Worm (Caenorhabditis elegans) whole organism, L2 larva: Measurements from ENCODE around the gene mccc-1.

Source experiments
- C34F6.9 ChIP-seq: fragments of 150-350 bp; optimal IDR thresholded peaks from 2 replicates; lab custom pipeline; 2014; ENCODE audit warnings: missing biosample characterization, missing genetic modification characterization
- F13H6.1 ChIP-seq: sonication (generic microtip); optimal IDR thresholded peaks from 2 replicates; lab custom pipeline; 2016; ENCODE audit warnings: missing genetic modification characterization, missing compliant biosample characterization
- Y55F3AM.14 ChIP-seq: fragments of 200-800 bp; sonication (Bioruptor generic); optimal IDR thresholded peaks from 2 replicates; lab custom pipeline; 2018; ENCODE audit warnings: mild to moderate bottlenecking, missing genetic modification characterization, missing compliant biosample characterization
- ZK546.5 ChIP-seq: sonication (generic microtip); optimal IDR thresholded peaks from 2 replicates; lab custom pipeline; 2017; ENCODE audit warnings: missing biosample characterization, missing genetic modification characterization
- aly-2 ChIP-seq: fragments of 150-350 bp; optimal IDR thresholded peaks from 2 replicates; lab custom pipeline; 2014; ENCODE audit warnings: missing biosample characterization, missing genetic modification characterization
- ama-1 ChIP-seq: fragments of 150-350 bp; optimal IDR thresholded peaks from 2 replicates; lab custom pipeline; 2018; ENCODE audit warnings: inconsistent platforms
- ceh-16 ChIP-seq: fragments of 150-350 bp; optimal IDR thresholded peaks from 2 replicates; lab custom pipeline; 2014; ENCODE audit warnings: missing biosample characterization, missing genetic modification characterization
- ceh-82 ChIP-seq: fragments of 150-350 bp; optimal IDR thresholded peaks from 2 replicates; lab custom pipeline; 2014; ENCODE audit warnings: missing biosample characterization, missing genetic modification characterization
- crh-2 ChIP-seq: sonication (generic microtip); optimal IDR thresholded peaks from 2 replicates; lab custom pipeline; 2017; ENCODE audit warnings: missing biosample characterization, missing genetic modification characterization
- dmd-4 ChIP-seq: sonication (generic microtip); optimal IDR thresholded peaks from 2 replicates; lab custom pipeline; 2017; ENCODE audit warnings: missing biosample characterization, missing genetic modification characterization
- egl-27 ChIP-seq: sonication (generic microtip); optimal IDR thresholded peaks from 3 replicates; lab custom pipeline; 2017; ENCODE audit warnings: missing biosample characterization, missing genetic modification reagents, missing genetic modification characterization
- elt-1 ChIP-seq: fragments of 150-350 bp; optimal IDR thresholded peaks from 2 replicates; lab custom pipeline; 2014; ENCODE audit warnings: missing biosample characterization, missing genetic modification characterization
- elt-3 ChIP-seq: sonication (generic microtip); optimal IDR thresholded peaks from 2 replicates; lab custom pipeline; 2017; ENCODE audit warnings: missing biosample characterization, missing genetic modification characterization
- gmeb-1 ChIP-seq: fragments of 150-350 bp; optimal IDR thresholded peaks from 2 replicates; lab custom pipeline; 2014; ENCODE audit warnings: missing biosample characterization, missing genetic modification characterization
- lin-11 ChIP-seq: fragments of 150-350 bp; sonication (generic microtip); optimal IDR thresholded peaks from 2 replicates; lab custom pipeline; 2014; ENCODE audit warnings: missing biosample characterization, missing genetic modification characterization, inconsistent platforms, mixed read lengths
- lin-39 ChIP-seq: fragments of 150-350 bp; optimal IDR thresholded peaks from 2 replicates; lab custom pipeline; 2014; ENCODE audit warnings: missing biosample characterization, missing genetic modification reagents, missing genetic modification characterization
- mbf-1 ChIP-seq: sonication (generic microtip); optimal IDR thresholded peaks from 2 replicates; lab custom pipeline; 2017; ENCODE audit warnings: missing biosample characterization, missing genetic modification characterization
- nhr-10 ChIP-seq: sonication (generic microtip); optimal IDR thresholded peaks from 2 replicates; lab custom pipeline; 2017; ENCODE audit warnings: missing biosample characterization, missing genetic modification characterization
- nhr-129 ChIP-seq: fragments of 150-350 bp; optimal IDR thresholded peaks from 2 replicates; lab custom pipeline; 2014; ENCODE audit warnings: missing biosample characterization, missing genetic modification characterization
- nhr-21 ChIP-seq: fragments of 150-350 bp; optimal IDR thresholded peaks from 2 replicates; lab custom pipeline; 2014; ENCODE audit warnings: missing biosample characterization, missing genetic modification characterization
- nhr-237 ChIP-seq: fragments of 150-350 bp; optimal IDR thresholded peaks from 2 replicates; lab custom pipeline; 2014; ENCODE audit warnings: missing biosample characterization, missing genetic modification characterization
- nhr-25 ChIP-seq: fragments of 150-350 bp; sonication (generic microtip); optimal IDR thresholded peaks from 3 replicates; lab custom pipeline; 2014; ENCODE audit warnings: missing biosample characterization, missing genetic modification characterization
- nhr-6 ChIP-seq: fragments of 150-350 bp; optimal IDR thresholded peaks from 2 replicates; lab custom pipeline; 2014; ENCODE audit warnings: missing biosample characterization, missing genetic modification characterization
- nhr-77 ChIP-seq: fragments of 150-350 bp; optimal IDR thresholded peaks from 2 replicates; lab custom pipeline; 2014; ENCODE audit warnings: missing biosample characterization, missing genetic modification characterization
- sem-4 ChIP-seq: fragments of 150-350 bp; optimal IDR thresholded peaks from 2 replicates; lab custom pipeline; 2014; ENCODE audit warnings: missing biosample characterization, missing genetic modification reagents, missing genetic modification characterization
- skn-1 ChIP-seq: sonication (generic microtip); optimal IDR thresholded peaks from 2 replicates; lab custom pipeline; 2017; ENCODE audit warnings: missing biosample characterization, missing genetic modification characterization
- sma-3 ChIP-seq: sonication (generic microtip); optimal IDR thresholded peaks from 2 replicates; lab custom pipeline; 2016; ENCODE audit warnings: missing genetic modification reagents, missing genetic modification characterization, missing compliant biosample characterization
- sma-9 ChIP-seq, 2 experiments: fragments of 150-350 bp in 1 of 2; sonication (generic microtip) in 1 of 2; optimal IDR thresholded peaks; 2 replicates each; lab custom pipeline; 2014 to 2016; ENCODE audit warnings: missing genetic modification characterization in 2 of 2, mild to moderate bottlenecking in 1 of 2, missing biosample characterization in 1 of 2, missing compliant biosample characterization in 1 of 2, missing genetic modification reagents in 1 of 2, moderate library complexity in 1 of 2
- snpc-4 ChIP-seq: fragments of 150-350 bp; optimal IDR thresholded peaks from 2 replicates; lab custom pipeline; 2014; ENCODE audit warnings: missing biosample characterization, missing genetic modification characterization
- unc-55 ChIP-seq: fragments of 150-350 bp; sonication (generic microtip); optimal IDR thresholded peaks from 3 replicates; lab custom pipeline; 2014; ENCODE audit warnings: missing biosample characterization, missing genetic modification reagents, missing genetic modification characterization
- zag-1 ChIP-seq: fragments of 150-350 bp; optimal IDR thresholded peaks from 2 replicates; lab custom pipeline; 2014; ENCODE audit warnings: missing biosample characterization, missing genetic modification characterization
- ztf-1 ChIP-seq: fragments of 200-800 bp; sonication (Bioruptor generic); conservative IDR thresholded peaks from 2 replicates; pipeline ENCODE4 v1.3.6; 2022; ENCODE audit warnings: missing genetic modification characterization, missing compliant biosample characterization
- ztf-11 ChIP-seq: sonication (generic microtip); optimal IDR thresholded peaks from 2 replicates; lab custom pipeline; 2017; ENCODE audit warnings: missing biosample characterization, missing genetic modification characterization
- ztf-4 ChIP-seq: fragments of 150-350 bp; optimal IDR thresholded peaks from 2 replicates; lab custom pipeline; 2014; ENCODE audit warnings: missing biosample characterization, missing genetic modification characterization

Gene mccc-1

DNA sequence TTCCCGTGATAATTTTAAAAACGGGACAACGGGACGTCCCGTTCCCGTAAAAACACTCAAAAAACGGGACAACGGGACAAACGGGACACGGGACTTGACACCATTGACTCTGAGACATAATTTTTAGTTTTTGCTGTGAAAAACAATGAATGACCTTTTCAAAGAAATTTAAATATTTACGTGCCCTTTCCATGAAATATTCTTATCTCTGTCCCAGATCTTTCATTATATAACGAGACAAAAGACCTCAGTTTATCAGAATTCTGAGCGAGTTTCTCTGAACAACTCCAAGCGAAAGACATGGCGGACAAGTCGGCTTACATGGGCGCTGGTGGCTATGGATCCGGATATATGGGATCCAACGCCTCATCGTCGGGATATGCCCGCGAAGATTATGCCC is 40.6 kb upstream of the mccc-1 start, which contains the start of gene nspd-2:
nspd-2 (plus strand) TSS at position 301 of the 400 bp plus-strand sequence.
- TF ChIP-seq lin-11 (tag; lab: Kevin White, UChicago): no peak
- TF ChIP-seq lin-39: no peak
- no peak for TF ChIP-seq elt-3 (tag; lab: Kevin White, UChicago)
- TF ChIP-seq, all 48 proteins: peak for 0

ce11 chrIV:9846574-9846973 is 37.8 kb upstream of the mccc-1 start, which contains the start of gene K07F5.6:
Gene K07F5.6, minus strand, starts transcription at chrIV:9846674.
- TF ChIP-seq C34F6.9 (tag; lab: Kevin White, UChicago) (no peak), nhr-6 (no peak), sma-9 (GFP tag; optimal IDR thresholded peaks at IDR 0.05; lab: Kevin White, UChicago) (no peak), sma-9 (tag; optimal IDR thresholded peaks at IDR 0.05; lab: Kevin White, UChicago) (no peak), skn-1 (tag; lab: Kevin White, UChicago) (no peak), dmd-4 (tag; lab: Kevin White, UChicago) (no peak), ceh-16 (tag; lab: Kevin White, UChicago) (no peak), ztf-4 (tag; lab: Kevin White, UChicago) (no peak), nhr-237 (tag; lab: Kevin White, UChicago) (no peak), nhr-21 (tag; lab: Kevin White, UChicago) (no peak), sem-4 (tag; lab: Kevin White, UChicago) (no peak), nhr-10 (tag; lab: Kevin White, UChicago) (no peak), lin-39 (no peak), egl-27 (tag; lab: Kevin White, UChicago) (no peak), unc-55 (no peak), elt-1 (tag; lab: Kevin White, UChicago) (no peak), nhr-25 (tag; lab: Kevin White, UChicago) (no peak), nhr-77 (tag; lab: Kevin White, UChicago) (no peak), ceh-82 (tag; lab: Kevin White, UChicago) (no peak)
- TF ChIP-seq, all 48 proteins: peak for 0

DNA sequence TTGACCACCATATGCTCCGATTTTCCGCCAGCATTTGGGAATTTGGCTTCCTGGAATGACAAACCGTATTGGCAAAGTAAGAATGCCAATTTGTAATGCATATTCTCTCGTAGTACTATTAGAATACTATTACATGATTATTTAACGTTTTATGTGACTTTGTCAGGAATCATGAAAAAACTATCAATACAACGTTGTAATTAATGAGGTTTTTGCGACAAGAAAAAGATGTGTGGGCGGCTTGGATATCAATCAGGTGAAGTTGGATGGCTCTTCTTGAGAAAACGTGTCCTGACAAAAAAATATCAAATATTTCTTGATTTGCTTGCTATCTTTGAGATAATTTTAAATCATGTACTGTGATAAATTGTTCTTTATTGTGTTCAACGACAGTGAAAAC is 36.3 kb upstream of the mccc-1 start, which contains the start of gene K07F5.7:
K07F5.7 (minus strand) TSS at position 101 of the 400 bp plus-strand sequence.
- TF ChIP-seq F13H6.1 (tag; lab: Kevin White, UChicago): no peak
- no peak for TF ChIP-seq snpc-4 (tag; lab: Kevin White, UChicago)
- no peak for TF ChIP-seq aly-2
- no peak for TF ChIP-seq nhr-21 (tag; lab: Kevin White, UChicago)
- TF ChIP-seq nhr-129: no peak
- TF ChIP-seq zag-1 (tag; lab: Kevin White, UChicago): no peak
- TF ChIP-seq Y55F3AM.14 (GFP tag; lab: Kevin White, UChicago): no peak
- TF ChIP-seq sem-4 (tag; lab: Kevin White, UChicago): no peak
- TF ChIP-seq elt-1 (tag; lab: Kevin White, UChicago): no peak
- TF ChIP-seq ceh-16 (tag; lab: Kevin White, UChicago): no peak
- TF ChIP-seq ama-1 (lab: Kevin White, UChicago): no peak
- TF ChIP-seq unc-55: no peak

ce11 chrIV:9849624-9850023 is 34.7 kb upstream of the mccc-1 start, which contains the start of gene K07F5.8:
Gene K07F5.8, minus strand, starts transcription at chrIV:9849724.
- TF ChIP-seq nhr-25 (tag; lab: Kevin White, UChicago) (no peak), nhr-129 (no peak), sma-9 (GFP tag; optimal IDR thresholded peaks at IDR 0.05; lab: Kevin White, UChicago) (no peak), sma-9 (tag; optimal IDR thresholded peaks at IDR 0.05; lab: Kevin White, UChicago) (no peak), F13H6.1 (tag; lab: Kevin White, UChicago) (no peak)

DNA sequence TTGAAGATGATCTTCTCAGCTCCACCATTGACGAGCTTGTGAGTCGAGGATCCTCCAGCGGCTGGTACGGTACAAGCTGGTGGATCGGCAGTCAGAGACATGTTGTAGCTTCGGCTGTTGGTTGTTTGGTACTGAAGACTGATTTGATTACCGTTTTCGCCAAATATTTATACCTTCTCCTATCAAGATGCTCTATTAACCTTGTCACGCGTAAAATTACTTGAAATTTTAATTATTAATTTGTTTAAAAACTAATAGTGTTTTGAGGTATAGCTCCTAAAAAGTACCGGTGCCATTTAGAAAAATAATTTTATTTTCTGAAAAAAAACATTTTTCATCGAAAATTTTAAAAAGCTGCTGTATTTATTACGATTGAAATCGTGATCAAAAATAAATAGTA is 33.4 kb upstream of the mccc-1 start, which contains the start of gene ssp-10:
ssp-10 (minus strand) TSS at position 101 of the 400 bp plus-strand sequence.
- TF ChIP-seq sma-3 (GFP tag; lab: Kevin White, UChicago): no peak
- TF ChIP-seq ztf-4 (tag; lab: Kevin White, UChicago): no peak
- no peak for TF ChIP-seq aly-2
- no peak for TF ChIP-seq nhr-10 (tag; lab: Kevin White, UChicago)
- TF ChIP-seq gmeb-1 (tag; lab: Kevin White, UChicago): no peak
- TF ChIP-seq sem-4 (tag; lab: Kevin White, UChicago): no peak
- no peak for TF ChIP-seq nhr-77 (tag; lab: Kevin White, UChicago)
- no peak for TF ChIP-seq sma-9 (GFP tag; optimal IDR thresholded peaks at IDR 0.05; lab: Kevin White, UChicago)
- TF ChIP-seq sma-9 (tag; optimal IDR thresholded peaks at IDR 0.05; lab: Kevin White, UChicago): no peak
- no peak for TF ChIP-seq nhr-25 (tag; lab: Kevin White, UChicago)
- TF ChIP-seq crh-2: no peak
- TF ChIP-seq ama-1 (lab: Kevin White, UChicago): no peak
- TF ChIP-seq mbf-1 (tag; lab: Kevin White, UChicago): no peak
- no peak for TF ChIP-seq ztf-1 (GFP tag; lab: Robert Waterston, UW)
- no peak for TF ChIP-seq dmd-4 (tag; lab: Kevin White, UChicago)
- no peak for TF ChIP-seq ZK546.5
- TF ChIP-seq ceh-82 (tag; lab: Kevin White, UChicago): no peak
- TF ChIP-seq ztf-11 (tag; lab: Kevin White, UChicago): no peak
- no peak for TF ChIP-seq zag-1 (tag; lab: Kevin White, UChicago)
- TF ChIP-seq egl-27 (tag; lab: Kevin White, UChicago): no peak
- no peak for TF ChIP-seq unc-55
